Worm (Caenorhabditis elegans) whole organism, young adult: ENCODE results near the gene K08F8.15.

Experiments
- C17E4.6 ChIP-seq: fragments of 200-800 bp; sonication (Bioruptor generic); IDR thresholded peaks from 2 replicates; pipeline ENCODE4 v1.3.6; 2022; ENCODE audit warnings: missing genetic modification reagents, missing genetic modification characterization, missing compliant biosample characterization
- F22D6.2 ChIP-seq: sonication (generic microtip); optimal IDR thresholded peaks from 2 replicates; lab custom pipeline; 2016; ENCODE audit warnings: mild to moderate bottlenecking, missing genetic modification characterization, missing compliant biosample characterization
- F23B12.7 ChIP-seq: sonication (generic microtip); optimal IDR thresholded peaks from 2 replicates; lab custom pipeline; 2017; ENCODE audit warnings: missing genetic modification characterization, mild to moderate bottlenecking, missing compliant biosample characterization, antibody characterized with exemption, moderate library complexity; ENCODE audit not compliant: insufficient read depth
- F37B4.10 ChIP-seq: fragments of 200-800 bp; sonication (Bioruptor generic); IDR thresholded peaks from 2 replicates; pipeline ENCODE4 v1.3.6; 2022; ENCODE audit warnings: missing genetic modification characterization, missing compliant biosample characterization
- F57A8.1 ChIP-seq: fragments of 200-800 bp; sonication (Bioruptor generic); optimal IDR thresholded peaks from 2 replicates; lab custom pipeline; 2018; ENCODE audit warnings: mild to moderate bottlenecking, missing genetic modification characterization, moderate library complexity, missing compliant biosample characterization
- T07F8.4 ChIP-seq: sonication (generic microtip); optimal IDR thresholded peaks from 2 replicates; lab custom pipeline; 2016; ENCODE audit warnings: mild to moderate bottlenecking, missing genetic modification characterization, moderate library complexity, missing compliant biosample characterization
- Y53F4B.3 ChIP-seq: fragments of 200-800 bp; sonication (Bioruptor generic); IDR thresholded peaks from 2 replicates; pipeline ENCODE4 v1.3.6; 2022; ENCODE audit warnings: missing genetic modification reagents, missing genetic modification characterization, missing compliant biosample characterization
- Y67H2A.10 ChIP-seq: fragments of 200-800 bp; sonication (Bioruptor generic); conservative IDR thresholded peaks from 2 replicates; pipeline ENCODE4 v1.3.6; 2022; ENCODE audit warnings: missing genetic modification reagents, missing genetic modification characterization, missing compliant biosample characterization
- ama-1 ChIP-seq, 3 experiments: fragments of 150-350 bp in 1 of 3; sonication (generic microtip) in 2 of 3; optimal IDR thresholded peaks; 2 replicates each; lab custom pipeline; 2014 to 2018; ENCODE audit warnings: missing biosample characterization in 2 of 3, missing genetic modification characterization in 2 of 3, missing genetic modification reagents in 2 of 3
- aptf-3 ChIP-seq: fragments of 200-800 bp; sonication (Bioruptor generic); IDR thresholded peaks from 2 replicates; pipeline ENCODE4 v1.3.6; 2022; ENCODE audit warnings: missing genetic modification characterization, missing compliant biosample characterization
- attf-3 ChIP-seq: fragments of 200-800 bp; sonication (Bioruptor generic); conservative IDR thresholded peaks from 2 replicates; pipeline ENCODE4 v1.3.6; 2022; ENCODE audit warnings: missing genetic modification reagents, missing genetic modification characterization, missing compliant biosample characterization
- cebp-1 ChIP-seq, 2 experiments: fragments of 200-800 bp in 1 of 2; sonication (Bioruptor generic) in 1 of 2; sonication (generic microtip) in 1 of 2; IDR thresholded peaks in 1 of 2; optimal IDR thresholded peaks in 1 of 2; 2 replicates each; pipeline versions ENCODE4 v1.3.6 to Lab custom; 2017 to 2022; ENCODE audit warnings: missing compliant biosample characterization in 2 of 2, missing genetic modification characterization in 2 of 2, mild to moderate bottlenecking in 1 of 2, missing genetic modification reagents in 1 of 2, moderate library complexity in 1 of 2
- cebp-2 ChIP-seq: fragments of 200-800 bp; sonication (Bioruptor generic); IDR thresholded peaks from 2 replicates; pipeline ENCODE4 v1.3.6; 2022; ENCODE audit warnings: missing genetic modification characterization, missing compliant biosample characterization
- ceh-27 ChIP-seq: fragments of 200-800 bp; sonication (Bioruptor generic); optimal IDR thresholded peaks from 2 replicates; lab custom pipeline; 2018; ENCODE audit warnings: mild to moderate bottlenecking, missing genetic modification characterization, moderate library complexity, missing compliant biosample characterization
- ceh-79 ChIP-seq: sonication (generic microtip); optimal IDR thresholded peaks from 2 replicates; lab custom pipeline; 2017; ENCODE audit warnings: mild to moderate bottlenecking, missing genetic modification characterization, missing compliant biosample characterization
- dpl-1 ChIP-seq: fragments of 150-350 bp; optimal IDR thresholded peaks from 2 replicates; lab custom pipeline; 2014; ENCODE audit warnings: missing biosample characterization, missing genetic modification reagents, missing genetic modification characterization
- ekl-4 ChIP-seq: fragments of 200-800 bp; sonication (Bioruptor generic); IDR thresholded peaks from 2 replicates; pipeline ENCODE4 v1.3.6; 2022; ENCODE audit warnings: missing genetic modification reagents, missing genetic modification characterization, missing compliant biosample characterization
- him-1 ChIP-seq: sonication (generic microtip); optimal IDR thresholded peaks from 2 replicates; lab custom pipeline; 2016; ENCODE audit warnings: missing genotype, missing genetic modification reagents, missing genetic modification characterization, missing compliant biosample characterization
- hlh-26 ChIP-seq: fragments of 200-800 bp; sonication (Bioruptor generic); conservative IDR thresholded peaks from 2 replicates; pipeline ENCODE4 v1.3.6; 2022; ENCODE audit warnings: missing genetic modification reagents, missing genetic modification characterization, missing compliant biosample characterization
- hmg-1.2 ChIP-seq: fragments of 200-800 bp; sonication (Bioruptor generic); IDR thresholded peaks from 2 replicates; pipeline ENCODE4 v1.3.6; 2022; ENCODE audit warnings: missing genetic modification reagents, missing genetic modification characterization, missing compliant biosample characterization
- hmg-20 ChIP-seq: fragments of 200-800 bp; sonication (Bioruptor generic); IDR thresholded peaks from 2 replicates; pipeline ENCODE4 v1.3.6; 2022; ENCODE audit warnings: missing genetic modification reagents, missing genetic modification characterization, missing compliant biosample characterization
- hrde-1 ChIP-seq: sonication (generic microtip); optimal IDR thresholded peaks from 2 replicates; lab custom pipeline; 2016; ENCODE audit warnings: missing genetic modification characterization, mild to moderate bottlenecking, missing compliant biosample characterization, moderate library complexity, missing genotype, missing genetic modification reagents, borderline replicate concordance
- hsf-1 ChIP-seq: fragments of 200-800 bp; sonication (Bioruptor generic); IDR thresholded peaks from 2 replicates; pipeline ENCODE4 v1.3.6; 2022; ENCODE audit warnings: missing genetic modification reagents, missing genetic modification characterization, missing compliant biosample characterization
- lag-1 ChIP-seq: fragments of 200-800 bp; sonication (Bioruptor generic); IDR thresholded peaks from 2 replicates; pipeline ENCODE4 v1.3.6; 2022; ENCODE audit warnings: missing genetic modification reagents, missing genetic modification characterization, missing compliant biosample characterization
- let-526 ChIP-seq: fragments of 200-800 bp; sonication (Bioruptor generic); IDR thresholded peaks from 2 replicates; pipeline ENCODE4 v1.3.6; 2022; ENCODE audit warnings: missing genetic modification reagents, missing genetic modification characterization, missing compliant biosample characterization
- lin-40 ChIP-seq: sonication (generic microtip); optimal IDR thresholded peaks from 2 replicates; lab custom pipeline; 2016; ENCODE audit warnings: missing genetic modification characterization, mild to moderate bottlenecking, missing compliant biosample characterization, missing genotype, missing genetic modification reagents
- lin-54 ChIP-seq: fragments of 200-800 bp; sonication (Bioruptor generic); optimal IDR thresholded peaks from 2 replicates; lab custom pipeline; 2018; ENCODE audit warnings: mild to moderate bottlenecking, missing genetic modification characterization, missing compliant biosample characterization
- lsl-1 ChIP-seq: fragments of 200-800 bp; sonication (Bioruptor generic); optimal IDR thresholded peaks from 2 replicates; lab custom pipeline; 2018; ENCODE audit warnings: mild to moderate bottlenecking, missing genetic modification characterization, moderate library complexity, missing compliant biosample characterization
- madf-10 ChIP-seq: sonication (generic microtip); optimal IDR thresholded peaks from 2 replicates; lab custom pipeline; 2016; ENCODE audit warnings: mild to moderate bottlenecking, missing genetic modification characterization, missing compliant biosample characterization
- madf-3 ChIP-seq: fragments of 200-800 bp; sonication (Bioruptor generic); IDR thresholded peaks from 2 replicates; pipeline ENCODE4 v1.3.6; 2022; ENCODE audit warnings: missing genetic modification reagents, missing genetic modification characterization, missing compliant biosample characterization
- madf-6 ChIP-seq: fragments of 200-800 bp; sonication (Bioruptor generic); IDR thresholded peaks from 2 replicates; pipeline ENCODE4 v1.3.6; 2022; ENCODE audit warnings: missing genetic modification reagents, missing genetic modification characterization, missing compliant biosample characterization
- madf-8 ChIP-seq: fragments of 200-800 bp; sonication (Bioruptor generic); conservative IDR thresholded peaks from 2 replicates; pipeline ENCODE4 v1.3.6; 2022; ENCODE audit warnings: missing genetic modification reagents, missing genetic modification characterization, missing compliant biosample characterization
- mcd-1 ChIP-seq: fragments of 200-800 bp; sonication (Bioruptor generic); IDR thresholded peaks from 2 replicates; pipeline ENCODE4 v1.3.6; 2022; ENCODE audit warnings: missing genetic modification reagents, missing genetic modification characterization, missing compliant biosample characterization
- mxl-1 ChIP-seq: sonication (generic microtip); optimal IDR thresholded peaks from 2 replicates; lab custom pipeline; 2016; ENCODE audit warnings: missing genetic modification characterization, missing compliant biosample characterization
- nfya-1 ChIP-seq: sonication (generic microtip); optimal IDR thresholded peaks from 2 replicates; lab custom pipeline; 2017; ENCODE audit warnings: antibody characterized with exemption, missing compliant biosample characterization, missing genetic modification characterization, borderline replicate concordance; ENCODE audit not compliant: insufficient read depth
- nfya-2 ChIP-seq: fragments of 200-800 bp; sonication (Bioruptor generic); IDR thresholded peaks from 2 replicates; pipeline ENCODE4 v1.3.6; 2022; ENCODE audit warnings: missing genetic modification reagents, missing genetic modification characterization, missing compliant biosample characterization
- nhr-120 ChIP-seq: fragments of 200-800 bp; sonication (Bioruptor generic); IDR thresholded peaks from 2 replicates; pipeline ENCODE4 v1.3.6; 2022; ENCODE audit warnings: missing genetic modification characterization, missing compliant biosample characterization
- nhr-27 ChIP-seq: fragments of 200-800 bp; sonication (Bioruptor generic); optimal IDR thresholded peaks from 2 replicates; lab custom pipeline; 2018; ENCODE audit warnings: mild to moderate bottlenecking, missing genetic modification characterization, moderate library complexity, missing compliant biosample characterization
- nhr-80 ChIP-seq: sonication (generic microtip); optimal IDR thresholded peaks from 2 replicates; lab custom pipeline; 2016; ENCODE audit warnings: missing genetic modification characterization, missing compliant biosample characterization
- sdz-38 ChIP-seq: sonication (generic microtip); optimal IDR thresholded peaks from 2 replicates; lab custom pipeline; 2016; ENCODE audit warnings: missing genotype, missing genetic modification characterization, missing compliant biosample characterization
- snpc-1.3 ChIP-seq: sonication (generic microtip); optimal IDR thresholded peaks from 2 replicates; lab custom pipeline; 2017; ENCODE audit warnings: missing genetic modification characterization, mild to moderate bottlenecking, missing compliant biosample characterization, antibody characterized with exemption, moderate library complexity, missing genotype, missing genetic modification reagents; ENCODE audit not compliant: insufficient read depth
- sptf-2 ChIP-seq: fragments of 200-800 bp; sonication (Bioruptor generic); optimal IDR thresholded peaks from 2 replicates; lab custom pipeline; 2018; ENCODE audit warnings: mild to moderate bottlenecking, missing genetic modification characterization, missing compliant biosample characterization
- tlf-1 ChIP-seq: fragments of 200-800 bp; sonication (Bioruptor generic); optimal IDR thresholded peaks from 2 replicates; lab custom pipeline; 2018; ENCODE audit warnings: mild to moderate bottlenecking, missing genetic modification characterization, missing compliant biosample characterization
- xnd-1 ChIP-seq: sonication (generic microtip); optimal IDR thresholded peaks from 2 replicates; lab custom pipeline; 2016; ENCODE audit warnings: missing genotype, missing genetic modification reagents, missing genetic modification characterization, missing compliant biosample characterization
- zfh-2 ChIP-seq: fragments of 200-800 bp; sonication (Bioruptor generic); conservative IDR thresholded peaks from 2 replicates; pipeline ENCODE4 v1.3.6; 2022; ENCODE audit warnings: missing genetic modification reagents, missing genetic modification characterization, missing compliant biosample characterization
- ztf-22 ChIP-seq: fragments of 200-800 bp; sonication (Bioruptor generic); optimal IDR thresholded peaks from 2 replicates; lab custom pipeline; 2018; ENCODE audit warnings: mild to moderate bottlenecking, missing genetic modification characterization, moderate library complexity, missing compliant biosample characterization

K08F8.15 gene

ce11 chrII:8745449-8746297 is 20.9 kb upstream of the K08F8.15 start (continued):
- TF ChIP-seq lin-40 (tag; lab: Kevin White, UChicago) (no peak), madf-6 (GFP tag; lab: Robert Waterston, UW) (no peak; the same call in none of the 2 replicates), F37B4.10 (GFP tag; lab: Robert Waterston, UW) (no peak), ceh-27 (GFP tag; lab: Kevin White, UChicago) (no peak), sptf-2 (no peak), mxl-1 (tag; lab: Kevin White, UChicago) (no peak), F22D6.2 (tag; lab: Kevin White, UChicago) (no peak), ztf-22 (GFP tag; lab: Kevin White, UChicago) (no peak), nhr-120 (GFP tag; lab: Robert Waterston, UW) (no peak), xnd-1 (no peak), snpc-1.3 (tag; lab: Kevin White, UChicago) (no peak), him-1 (tag; lab: Kevin White, UChicago) (no peak), Y53F4B.3 (GFP tag; lab: Robert Waterston, UW) (no peak), T07F8.4 (tag; lab: Kevin White, UChicago) (no peak), F57A8.1 (GFP tag; lab: Kevin White, UChicago) (no peak), nhr-27 (tag; lab: Kevin White, UChicago) (no peak), aptf-3 (GFP tag; lab: Robert Waterston, UW) (no peak), ama-1 (optimal IDR thresholded peaks at IDR 0.05; lab: Kevin White, UChicago) (peak; percentile 50), ama-1 (GFP tag; optimal IDR thresholded peaks at IDR 0.05; lab: Kevin White, UChicago) (peak in 1 of 2 experiments; percentile 36), cebp-1 (GFP tag; IDR thresholded peaks at IDR 0.05; lab: Robert Waterston, UW) (no peak), cebp-1 (tag; optimal IDR thresholded peaks at IDR 0.05; lab: Kevin White, UChicago) (peak; percentile 5), ekl-4 (GFP tag; lab: Robert Waterston, UW) (no peak), cebp-2 (GFP tag; lab: Robert Waterston, UW) (no peak), nfya-1 (tag; lab: Kevin White, UChicago) (no peak), lin-54 (GFP tag; lab: Kevin White, UChicago) (no peak), madf-10 (tag; lab: Kevin White, UChicago) (no peak), mcd-1 (GFP tag; lab: Robert Waterston, UW) (no peak), let-526 (GFP tag; lab: Robert Waterston, UW) (0 out of 2 replicates have a peak, but pooled peaks have one; percentile 3), ceh-79 (tag; lab: Kevin White, UChicago) (no peak), dpl-1 (GFP tag; lab: Kevin White, UChicago) (no peak), lsl-1 (GFP tag; lab: Kevin White, UChicago) (no peak), nhr-80 (tag; lab: Kevin White, UChicago) (no peak), hsf-1 (GFP tag; lab: Robert Waterston, UW) (no peak), C17E4.6 (GFP tag; lab: Robert Waterston, UW) (no peak), nfya-2 (GFP tag; lab: Robert Waterston, UW) (no peak), hlh-26 (GFP tag; lab: Robert Waterston, UW) (no peak), lag-1 (GFP tag; lab: Robert Waterston, UW) (no peak), hrde-1 (no peak), hmg-1.2 (0 out of 2 replicates have a peak, but pooled peaks have one; percentile 2), madf-8 (GFP tag; lab: Robert Waterston, UW) (no peak), hmg-20 (GFP tag; lab: Robert Waterston, UW) (no peak; the same call in 1 of the 2 replicates), tlf-1 (GFP tag; lab: Kevin White, UChicago) (no peak), sdz-38 (tag; lab: Kevin White, UChicago) (no peak), zfh-2 (GFP tag; lab: Robert Waterston, UW) (peak; percentile 57), madf-3 (GFP tag; lab: Robert Waterston, UW) (0 out of 2 replicates have a peak, but pooled peaks have one; percentile 3), F23B12.7 (no peak), Y67H2A.10 (no peak), attf-3 (GFP tag; lab: Robert Waterston, UW) (no peak)
